Fruit fly (Drosophila melanogaster) whole organism, prepupa: Measurements from ENCODE around the gene CG11899.

ENCODE experiments used
- Blimp-1 ChIP-seq: fragments of 200-800 bp; sonication (Bioruptor generic); optimal IDR thresholded peaks from 3 replicates; lab custom pipeline; 2017; ENCODE audit warnings: missing biosample characterization, missing genetic modification characterization, mild to moderate bottlenecking, moderate library complexity, missing genetic modification reagents
- CG10631 ChIP-seq: fragments of 200-800 bp; sonication (Bioruptor generic); optimal IDR thresholded peaks from 2 replicates; lab custom pipeline; 2016; ENCODE audit warnings: missing biosample characterization, missing genetic modification characterization
- CG10669 ChIP-seq: fragments of 200-800 bp; sonication (Bioruptor generic); optimal IDR thresholded peaks from 3 replicates; lab custom pipeline; 2018; ENCODE audit warnings: missing biosample characterization, mild to moderate bottlenecking, missing genetic modification characterization, moderate library complexity
- CG11294 ChIP-seq: fragments of 200-800 bp; sonication (Bioruptor generic); IDR thresholded peaks from 2 replicates; pipeline ENCODE4 v1.3.6; 2022; ENCODE audit warnings: missing biosample characterization, missing genetic modification characterization
- CG11762 ChIP-seq: fragments of 200-800 bp; sonication (Bioruptor generic); optimal IDR thresholded peaks from 3 replicates; lab custom pipeline; 2016; ENCODE audit warnings: missing biosample characterization, missing genetic modification characterization; ENCODE audit not compliant: insufficient read depth
- CG11902 ChIP-seq: fragments of 200-800 bp; sonication (Bioruptor generic); optimal IDR thresholded peaks from 3 replicates; lab custom pipeline; 2016; ENCODE audit warnings: missing biosample characterization, missing genetic modification characterization
- CG15336 ChIP-seq: fragments of 200-800 bp; sonication (Bioruptor generic); IDR thresholded peaks from 2 replicates; pipeline ENCODE4 v1.3.6; 2022; ENCODE audit warnings: missing biosample characterization, missing genetic modification characterization
- CG16779 ChIP-seq: fragments of 200-800 bp; sonication (Bioruptor generic); optimal IDR thresholded peaks from 3 replicates; lab custom pipeline; 2017; ENCODE audit warnings: missing biosample characterization, mild to moderate bottlenecking, missing genetic modification characterization
- CG3032 ChIP-seq: fragments of 200-800 bp; optimal IDR thresholded peaks from 2 replicates; lab custom pipeline; 2019; ENCODE audit warnings: missing biosample characterization, mild to moderate bottlenecking, missing genetic modification characterization, moderate library complexity
- CG31627 ChIP-seq: fragments of 200-800 bp; sonication (Bioruptor generic); optimal IDR thresholded peaks from 3 replicates; lab custom pipeline; 2016; ENCODE audit warnings: missing biosample characterization, missing genetic modification characterization
- CG32006 ChIP-seq: fragments of 200-800 bp; sonication (Bioruptor generic); optimal IDR thresholded peaks from 3 replicates; lab custom pipeline; 2017; ENCODE audit warnings: missing biosample characterization, mild to moderate bottlenecking, missing genetic modification characterization
- CG34406 ChIP-seq: fragments of 200-800 bp; sonication (Bioruptor generic); optimal IDR thresholded peaks from 3 replicates; lab custom pipeline; 2016; ENCODE audit warnings: missing biosample characterization, missing genetic modification characterization
- CG3919 ChIP-seq: fragments of 200-800 bp; sonication (Bioruptor generic); optimal IDR thresholded peaks from 3 replicates; lab custom pipeline; 2016; ENCODE audit warnings: missing biosample characterization, missing genetic modification characterization
- CG4318 ChIP-seq: fragments of 200-800 bp; sonication (Bioruptor generic); optimal IDR thresholded peaks from 3 replicates; lab custom pipeline; 2017; ENCODE audit warnings: missing biosample characterization, mild to moderate bottlenecking, missing genetic modification characterization
- CG6792 ChIP-seq: fragments of 200-800 bp; sonication (Bioruptor generic); optimal IDR thresholded peaks from 3 replicates; lab custom pipeline; 2016; ENCODE audit warnings: missing biosample characterization, missing genetic modification characterization
- CG6808 ChIP-seq: fragments of 200-800 bp; sonication (Bioruptor generic); optimal IDR thresholded peaks from 3 replicates; lab custom pipeline; 2017; ENCODE audit warnings: missing biosample characterization, missing genetic modification characterization, mild to moderate bottlenecking, moderate library complexity, missing genetic modification reagents
- CG7368 ChIP-seq: fragments of 200-800 bp; sonication (Bioruptor generic); optimal IDR thresholded peaks from 3 replicates; lab custom pipeline; 2016; ENCODE audit warnings: missing biosample characterization, missing genetic modification characterization
- CG8319 ChIP-seq: fragments of 200-800 bp; sonication (Bioruptor generic); optimal IDR thresholded peaks from 3 replicates; lab custom pipeline; 2016; ENCODE audit warnings: missing biosample characterization, missing genetic modification characterization
- CG9139 ChIP-seq: fragments of 200-800 bp; sonication (Bioruptor generic); optimal IDR thresholded peaks from 3 replicates; lab custom pipeline; 2017; ENCODE audit warnings: missing biosample characterization, mild to moderate bottlenecking, missing genetic modification characterization
- Eip75B ChIP-seq: fragments of 200-800 bp; sonication (Bioruptor generic); optimal IDR thresholded peaks from 3 replicates; lab custom pipeline; 2016; ENCODE audit warnings: missing biosample characterization, missing genetic modification characterization
- Eip78C ChIP-seq: fragments of 200-800 bp; sonication (Bioruptor generic); peaks from one replicate; lab custom pipeline; 2016; ENCODE audit warnings: missing biosample characterization, missing genetic modification characterization
- Eip93F ChIP-seq: fragments of 200-800 bp; sonication (Bioruptor generic); optimal IDR thresholded peaks from 2 replicates; lab custom pipeline; 2016; ENCODE audit warnings: missing biosample characterization, mild to moderate bottlenecking, missing genetic modification characterization
- Ets21C ChIP-seq: fragments of 200-800 bp; sonication (Bioruptor generic); optimal IDR thresholded peaks from 3 replicates; lab custom pipeline; 2016; ENCODE audit warnings: missing biosample characterization, missing genetic modification characterization
- Ets96B ChIP-seq: fragments of 200-800 bp; optimal IDR thresholded peaks from 2 replicates; lab custom pipeline; 2019; ENCODE audit warnings: missing biosample characterization, mild to moderate bottlenecking, missing genetic modification characterization, moderate library complexity
- Gug ChIP-seq: fragments of 200-800 bp; sonication (Bioruptor generic); IDR thresholded peaks from 2 replicates; pipeline ENCODE4 v1.3.6; 2022; ENCODE audit warnings: missing biosample characterization, missing genetic modification characterization
- Hr38 ChIP-seq: sonication (Bioruptor generic); optimal IDR thresholded peaks from 2 replicates; lab custom pipeline; 2016; ENCODE audit warnings: missing biosample characterization, missing genetic modification characterization
- Hr39 ChIP-seq: fragments of 200-800 bp; sonication (Bioruptor generic); optimal IDR thresholded peaks from 2 replicates; lab custom pipeline; 2016; ENCODE audit warnings: missing biosample characterization, missing genetic modification characterization
- Met ChIP-seq: fragments of 200-800 bp; sonication (Bioruptor generic); optimal IDR thresholded peaks from 3 replicates; lab custom pipeline; 2016; ENCODE audit warnings: missing biosample characterization, missing genetic modification characterization
- Sox102F ChIP-seq: fragments of 200-800 bp; sonication (Bioruptor generic); optimal IDR thresholded peaks from 2 replicates; lab custom pipeline; 2016; ENCODE audit warnings: missing biosample characterization, mild to moderate bottlenecking, missing genetic modification characterization
- Sox14 ChIP-seq: fragments of 200-800 bp; sonication (Bioruptor generic); optimal IDR thresholded peaks from 3 replicates; lab custom pipeline; 2016; ENCODE audit warnings: missing biosample characterization, missing genetic modification characterization
- Sox15 ChIP-seq: fragments of 200-800 bp; sonication (Bioruptor generic); optimal IDR thresholded peaks from 3 replicates; lab custom pipeline; 2016; ENCODE audit warnings: missing biosample characterization, missing genetic modification characterization
- achi ChIP-seq: fragments of 200-800 bp; sonication (Bioruptor generic); optimal IDR thresholded peaks from 3 replicates; lab custom pipeline; 2016; ENCODE audit warnings: missing biosample characterization, missing genetic modification characterization
- acj6 ChIP-seq: fragments of 200-800 bp; sonication (Bioruptor generic); optimal IDR thresholded peaks from 3 replicates; lab custom pipeline; 2016; ENCODE audit warnings: missing biosample characterization, missing genetic modification characterization
- cyc ChIP-seq: fragments of 200-800 bp; sonication (Bioruptor generic); optimal IDR thresholded peaks from 3 replicates; lab custom pipeline; 2016; ENCODE audit warnings: missing biosample characterization, missing genetic modification characterization
- dac ChIP-seq: fragments of 200-800 bp; sonication (Bioruptor generic); optimal IDR thresholded peaks from 2 replicates; lab custom pipeline; 2017; ENCODE audit warnings: missing biosample characterization, mild to moderate bottlenecking, missing genetic modification characterization
- dsx ChIP-seq: fragments of 200-800 bp; optimal IDR thresholded peaks from 3 replicates; lab custom pipeline; 2019; ENCODE audit warnings: missing biosample characterization, mild to moderate bottlenecking, missing genetic modification characterization, moderate library complexity; ENCODE audit not compliant: poor library complexity, severe bottlenecking
- eg ChIP-seq: fragments of 200-800 bp; sonication (Bioruptor generic); IDR thresholded peaks from 3 replicates; pipeline ENCODE4 v1.3.6; 2022; ENCODE audit warnings: missing biosample characterization, missing genetic modification characterization
- esn ChIP-seq: fragments of 200-800 bp; sonication (Bioruptor generic); optimal IDR thresholded peaks from 2 replicates; lab custom pipeline; 2016; ENCODE audit warnings: missing biosample characterization, mild to moderate bottlenecking, missing genetic modification characterization, moderate library complexity
- fd85E ChIP-seq: fragments of 200-800 bp; sonication (Bioruptor generic); optimal IDR thresholded peaks from 3 replicates; lab custom pipeline; 2016; ENCODE audit warnings: missing biosample characterization, missing genetic modification characterization
- fkh ChIP-seq: fragments of 200-800 bp; sonication (Bioruptor generic); optimal IDR thresholded peaks from 3 replicates; lab custom pipeline; 2017; ENCODE audit warnings: missing biosample characterization, mild to moderate bottlenecking, missing genetic modification characterization, moderate library complexity
- lz ChIP-seq: fragments of 200-800 bp; sonication (Bioruptor generic); optimal IDR thresholded peaks from 3 replicates; lab custom pipeline; 2016; ENCODE audit warnings: missing biosample characterization, missing genetic modification characterization
- net ChIP-seq: fragments of 200-800 bp; sonication (Bioruptor generic); optimal IDR thresholded peaks from 3 replicates; lab custom pipeline; 2016; ENCODE audit warnings: missing biosample characterization, missing genetic modification characterization
- pdm3 ChIP-seq: fragments of 200-800 bp; sonication (Bioruptor generic); optimal IDR thresholded peaks from 3 replicates; lab custom pipeline; 2016; ENCODE audit warnings: missing biosample characterization, missing genetic modification characterization
- salr ChIP-seq, 2 experiments: fragments of 200-800 bp; sonication (Bioruptor generic); optimal IDR thresholded peaks; 3 replicates each; lab custom pipeline; 2016 to 2018; ENCODE audit warnings: missing biosample characterization in 2 of 2, missing genetic modification characterization in 2 of 2, mild to moderate bottlenecking in 1 of 2
- spab ChIP-seq: fragments of 200-800 bp; sonication (Bioruptor generic); optimal IDR thresholded peaks from 2 replicates; lab custom pipeline; 2017; ENCODE audit warnings: missing biosample characterization, mild to moderate bottlenecking, missing genetic modification characterization, missing genetic modification reagents
- ss ChIP-seq, 2 experiments: fragments of 200-800 bp; sonication (Bioruptor generic); optimal IDR thresholded peaks; 2 replicates in 1 of 2; 3 replicates in 1 of 2; lab custom pipeline; 2017 to 2018; ENCODE audit warnings: mild to moderate bottlenecking in 2 of 2, missing biosample characterization in 2 of 2, missing genetic modification characterization in 2 of 2, moderate library complexity in 1 of 2
- topi ChIP-seq: fragments of 200-800 bp; sonication (Bioruptor generic); optimal IDR thresholded peaks from 3 replicates; lab custom pipeline; 2016; ENCODE audit warnings: missing biosample characterization, missing genetic modification characterization
- vri ChIP-seq: fragments of 200-800 bp; sonication (Bioruptor generic); optimal IDR thresholded peaks from 3 replicates; lab custom pipeline; 2016; ENCODE audit warnings: missing biosample characterization, mild to moderate bottlenecking, missing genetic modification characterization

The CG11899 gene

dm6 chr3R:29207012-29207656 lies 6.9 kb downstream of the CG11899 start (continued):
- TF ChIP-seq CG3919 = peak; percentile 91
- peak; percentile 80 for TF ChIP-seq Eip93F (GFP tag; lab: Kevin White, UChicago)
- peak; percentile 72 for TF ChIP-seq vri (GFP tag; lab: Kevin White, UChicago)
- TF ChIP-seq net (GFP tag; lab: Kevin White, UChicago) = peak; percentile 84
- no peak for TF ChIP-seq Hr38 (GFP tag; lab: Kevin White, UChicago)
- TF ChIP-seq fkh = no peak
- TF ChIP-seq CG3032 (tag; lab: Kevin White, UChicago) = peak; percentile 95
- TF ChIP-seq CG10669 (GFP tag; lab: Kevin White, UChicago) = peak; percentile 94
- TF ChIP-seq spab (GFP tag; lab: Kevin White, UChicago) = peak; percentile 89

- TF ChIP-seq CG32006 (GFP tag; lab: Kevin White, UChicago) (peak; percentile 95), dac (GFP tag; lab: Kevin White, UChicago) (peak; percentile 88), Blimp-1 (GFP tag; lab: Kevin White, UChicago) (no peak), Met (peak; percentile 77), CG3919 (peak; percentile 79), Ets21C (GFP tag; lab: Kevin White, UChicago) (no peak), CG7368 (GFP tag; lab: Kevin White, UChicago) (peak; percentile 55), CG11294 (GFP tag; lab: Robert Waterston, UW) (peak; percentile 77), CG6808 (GFP tag; lab: Kevin White, UChicago) (peak; percentile 73), Eip75B (GFP tag; lab: Kevin White, UChicago) (peak; percentile 81), esn (peak; percentile 72), CG11762 (GFP tag; lab: Kevin White, UChicago) (peak; percentile 53), CG8319 (no peak), topi (GFP tag; lab: Kevin White, UChicago) (peak; percentile 69), Hr39 (GFP tag; lab: Kevin White, UChicago) (peak; percentile 41), Eip93F (GFP tag; lab: Kevin White, UChicago) (no peak), CG9139 (GFP tag; lab: Kevin White, UChicago) (peak; percentile 59), CG4318 (GFP tag; lab: Kevin White, UChicago) (peak; percentile 89), CG3032 (tag; lab: Kevin White, UChicago) (peak; percentile 80), lz (peak; percentile 61), acj6 (GFP tag; lab: Kevin White, UChicago) (peak; percentile 74), Hr38 (GFP tag; lab: Kevin White, UChicago) (no peak), CG10631 (GFP tag; lab: Kevin White, UChicago) (peak; percentile 86), ss (GFP tag; optimal IDR thresholded peaks at IDR 0.05; lab: Kevin White, UChicago) (peak; percentile 48 to 71), pdm3 (GFP tag; lab: Kevin White, UChicago) (peak; percentile 81), CG31627 (GFP tag; lab: Kevin White, UChicago) (peak; percentile 32), fd85E (no peak), eg (GFP tag; lab: Robert Waterston, UW) (peak; percentile 96), salr (GFP tag; optimal IDR thresholded peaks at IDR 0.05; lab: Kevin White, UChicago) (peak; percentile 62 to 75), fkh (no peak), CG11902 (peak; percentile 5), Eip78C (peak; percentile 91), CG16779 (tag; lab: Kevin White, UChicago) (peak; percentile 64), Sox14 (GFP tag; lab: Kevin White, UChicago) (peak; percentile 83), CG15336 (GFP tag; lab: Robert Waterston, UW) (peak; percentile 96), Ets96B (tag; lab: Kevin White, UChicago) (peak; percentile 84), CG10669 (GFP tag; lab: Kevin White, UChicago) (peak; percentile 73), cyc (GFP tag; lab: Kevin White, UChicago) (peak; percentile 25), Sox102F (GFP tag; lab: Kevin White, UChicago) (peak; percentile 59), Sox15 (GFP tag; lab: Kevin White, UChicago) (no peak), Gug (peak; percentile 80), achi (GFP tag; lab: Kevin White, UChicago) (peak; percentile 84), dsx (GFP tag; lab: Kevin White, UChicago) (peak; percentile 82), CG6792 (GFP tag; lab: Kevin White, UChicago) (peak; percentile 48), CG34406 (GFP tag; lab: Kevin White, UChicago) (peak; percentile 50)
These were observed 7.7 kb downstream of the CG11899 start for dm6 chr3R:29207996-29208395.
